Fruit fly (Drosophila melanogaster) whole organism, adult: ENCODE results near the gene Polr2J.
A peak's percentile ranks its signal among the peaks of the same experiment; 100 is the strongest.

Source experiments
- CG1620 ChIP-seq: fragments of 200-800 bp; sonication (Bioruptor generic); optimal IDR thresholded peaks from 2 replicates; lab custom pipeline; 2016; ENCODE audit warnings: missing biosample characterization, missing genetic modification characterization
- Hr96 ChIP-seq: fragments of 200-800 bp; sonication (Bioruptor generic); optimal IDR thresholded peaks from 2 replicates; lab custom pipeline; 2016; ENCODE audit warnings: missing biosample characterization, missing genetic modification characterization
- kay ChIP-seq: fragments of 200-800 bp; sonication (Bioruptor generic); peaks from one replicate; lab custom pipeline; 2016; ENCODE audit warnings: missing biosample characterization, missing genetic modification characterization, borderline replicate concordance

DNA sequence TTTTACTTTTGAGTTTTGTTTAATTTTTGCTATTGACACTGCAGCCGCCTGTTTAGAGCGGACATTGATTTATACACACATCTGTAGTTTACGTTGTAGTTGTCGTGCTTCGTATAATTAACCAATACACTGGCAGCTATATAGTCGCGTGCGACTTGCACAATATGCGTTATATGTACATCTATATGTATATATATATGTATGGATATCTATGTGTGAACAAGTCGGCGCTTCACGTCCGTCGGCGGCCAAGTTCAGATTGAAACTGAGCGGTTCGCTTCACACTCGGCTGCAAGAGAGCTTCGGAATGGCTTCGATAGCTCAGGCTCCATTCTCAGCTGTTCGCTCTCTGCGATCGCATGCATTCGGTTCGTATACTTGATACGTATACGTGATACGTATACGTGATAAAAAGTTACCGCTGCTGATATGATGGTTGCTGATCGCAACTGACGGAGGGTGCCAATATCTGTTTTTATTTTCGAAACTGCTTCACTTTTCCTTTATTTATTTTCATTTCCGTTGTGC is 17.8 kb upstream of the Polr2J start:
- TF ChIP-seq CG1620 (GFP tag; lab: Kevin White, UChicago) (no peak), kay (GFP tag; lab: Kevin White, UChicago) (peak; percentile 94), Hr96 (GFP tag; lab: Kevin White, UChicago) (peak; percentile 1)
